Worm (Caenorhabditis elegans): ENCODE data around the gene T23F4.2.

T23F4.2 gene

ce11 chrII:1143173-1143738 lies 20.1 kb upstream of the T23F4.2 start:
- TF ChIP-seq pqm-1 (tag; optimal IDR thresholded peaks at IDR 0.05), result peak; percentile 64
- TF ChIP-seq elt-2 (tag; optimal IDR thresholded peaks at IDR 0.05), result peak; percentile 76
- TF ChIP-seq nhr-43 (tag; optimal IDR thresholded peaks at IDR 0.05; ENCODE audit: poor library complexity, severe bottlenecking), result peak; percentile 65
- TF ChIP-seq nhr-76 (tag; optimal IDR thresholded peaks at IDR 0.05), result no peak
- TF ChIP-seq nhr-23 (tag; optimal IDR thresholded peaks at IDR 0.05), result peak; percentile 29
- TF ChIP-seq mdl-1 (tag; optimal IDR thresholded peaks at IDR 0.05), result no peak
- no peak for TF ChIP-seq lin-39 (tag; optimal IDR thresholded peaks at IDR 0.05)

DNA sequence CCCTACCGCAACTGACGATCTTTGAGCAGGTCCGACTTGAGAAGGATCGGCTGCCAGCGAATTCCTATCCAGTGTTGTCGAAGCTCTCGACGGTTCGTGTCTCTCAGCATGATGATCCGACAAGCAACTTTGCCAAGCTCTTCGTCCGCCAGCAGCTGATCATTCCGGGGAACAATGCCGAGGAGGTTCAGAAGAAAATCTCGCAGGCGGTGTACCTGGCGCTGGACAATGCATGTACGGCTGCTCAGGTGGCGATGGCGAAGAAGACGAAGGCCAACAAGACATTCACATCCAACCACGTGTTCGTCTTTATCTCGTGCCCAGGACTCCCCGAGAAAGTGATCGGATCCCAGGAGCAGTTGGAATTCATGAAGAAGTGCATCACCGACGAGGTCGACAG lies 14.0 kb upstream of the T23F4.2 start:
- TF ChIP-seq hmg-11 (tag; optimal IDR thresholded peaks at IDR 0.05) (no peak), nhr-237 (tag; optimal IDR thresholded peaks at IDR 0.05) (no peak), pqm-1 (tag; optimal IDR thresholded peaks at IDR 0.05) (no peak), nhr-28 (tag; optimal IDR thresholded peaks at IDR 0.05) (no peak), skn-1 (tag; optimal IDR thresholded peaks at IDR 0.05) (no peak), ceh-9 (tag; optimal IDR thresholded peaks at IDR 0.05) (no peak), lsy-12 (tag; optimal IDR thresholded peaks at IDR 0.05) (no peak), nhr-25 (tag; optimal IDR thresholded peaks at IDR 0.05) (no peak), daf-12 (tag; optimal IDR thresholded peaks at IDR 0.05) (no peak), ZK546.5 (tag; optimal IDR thresholded peaks at IDR 0.05) (no peak)

- TF ChIP-seq lin-39 (tag; optimal IDR thresholded peaks at IDR 0.05) (no peak), skn-1 (tag; optimal IDR thresholded peaks at IDR 0.05) (no peak), elt-3 (tag; optimal IDR thresholded peaks at IDR 0.05) (no peak), elt-1 (tag; optimal IDR thresholded peaks at IDR 0.05) (no peak), nfya-1 (tag; optimal IDR thresholded peaks at IDR 0.05; ENCODE audit: insufficient read depth) (no peak)
These were observed 11.6 kb upstream of the T23F4.2 start for ce11 chrII:1151810-1152209.

ce11 chrII:1152732-1153131 lies 10.6 kb upstream of the T23F4.2 start:
- no peak for TF ChIP-seq mml-1 (tag; optimal IDR thresholded peaks at IDR 0.05)
- TF ChIP-seq elt-2 (tag; optimal IDR thresholded peaks at IDR 0.05), result peak; percentile 30

DNA sequence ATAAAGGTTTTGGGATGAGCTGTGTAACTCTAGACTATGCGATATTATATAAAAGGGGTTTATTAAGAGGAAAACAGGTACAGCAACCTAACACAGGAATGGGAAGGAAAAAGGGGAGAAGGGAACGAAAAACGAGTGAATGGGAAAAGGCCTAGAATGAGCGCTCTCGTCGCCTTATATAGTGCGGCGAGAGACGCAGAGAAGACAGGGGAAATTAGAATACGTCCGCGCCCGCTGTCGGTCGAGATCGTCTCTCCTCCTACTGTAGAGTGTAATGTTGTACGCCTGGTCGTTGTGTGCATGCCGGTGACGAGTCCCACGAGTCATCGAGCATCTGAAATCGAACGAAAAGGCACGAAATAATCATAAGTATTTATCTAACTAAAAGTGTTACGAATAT lies 10.1 kb upstream of the T23F4.2 start:
- TF ChIP-seq lsy-12 (tag; optimal IDR thresholded peaks at IDR 0.05) (no peak), tbx-2 (tag; optimal IDR thresholded peaks at IDR 0.05) (no peak), elt-3 (tag; optimal IDR thresholded peaks at IDR 0.05) (no peak), hmg-11 (tag; optimal IDR thresholded peaks at IDR 0.05) (no peak)

ce11 chrII:1157135-1157534 lies 6.2 kb upstream of the T23F4.2 start:
- TF ChIP-seq nhr-43 (tag; optimal IDR thresholded peaks at IDR 0.05; ENCODE audit: poor library complexity, severe bottlenecking) (no peak), nhr-28 (tag; optimal IDR thresholded peaks at IDR 0.05) (no peak), lin-39 (tag; optimal IDR thresholded peaks at IDR 0.05) (no peak), fkh-10 (GFP tag; optimal IDR thresholded peaks at IDR 0.05) (no peak), tbx-2 (tag; optimal IDR thresholded peaks at IDR 0.05) (no peak), ZK546.5 (tag; optimal IDR thresholded peaks at IDR 0.05) (no peak), nhr-76 (tag; optimal IDR thresholded peaks at IDR 0.05) (no peak), pqm-1 (tag; optimal IDR thresholded peaks at IDR 0.05) (no peak), ztf-4 (tag; optimal IDR thresholded peaks at IDR 0.05) (no peak), nhr-25 (tag; optimal IDR thresholded peaks at IDR 0.05) (no peak), nhr-23 (tag; optimal IDR thresholded peaks at IDR 0.05) (no peak), nhr-11 (tag; optimal IDR thresholded peaks at IDR 0.05) (no peak), eor-1 (tag; optimal IDR thresholded peaks at IDR 0.05) (no peak), mdl-1 (tag; optimal IDR thresholded peaks at IDR 0.05) (no peak), fkh-2 (tag; optimal IDR thresholded peaks at IDR 0.05) (no peak), lsy-12 (tag; optimal IDR thresholded peaks at IDR 0.05) (no peak), egl-5 (tag; optimal IDR thresholded peaks at IDR 0.05) (no peak), nhr-67 (tag; optimal IDR thresholded peaks at IDR 0.05) (no peak)

ce11 chrII:1159718-1160117 lies 3.7 kb upstream of the T23F4.2 start:
- TF ChIP-seq aly-2 (tag; optimal IDR thresholded peaks at IDR 0.05) (no peak), nhr-25 (tag; optimal IDR thresholded peaks at IDR 0.05) (no peak), eor-1 (tag; optimal IDR thresholded peaks at IDR 0.05) (no peak), elt-3 (tag; optimal IDR thresholded peaks at IDR 0.05) (no peak), ztf-11 (tag; optimal IDR thresholded peaks at IDR 0.05) (no peak), jun-1 (tag; optimal IDR thresholded peaks at IDR 0.05) (peak; percentile 48), fkh-2 (tag; optimal IDR thresholded peaks at IDR 0.05) (no peak), elt-2 (tag; optimal IDR thresholded peaks at IDR 0.05) (peak; percentile 92), skn-1 (tag; optimal IDR thresholded peaks at IDR 0.05) (no peak), nhr-237 (tag; optimal IDR thresholded peaks at IDR 0.05) (no peak), nhr-11 (tag; optimal IDR thresholded peaks at IDR 0.05) (no peak), pqm-1 (tag; optimal IDR thresholded peaks at IDR 0.05) (peak; percentile 46), nhr-77 (tag; optimal IDR thresholded peaks at IDR 0.05) (no peak), nhr-76 (tag; optimal IDR thresholded peaks at IDR 0.05) (no peak)

Data from whole organism, L3 larva.